Fruit fly (Drosophila melanogaster) S2 (cell line): ENCODE data around the gene CG1231.

Experiments
- CG8478 ChIP-seq: fragments of >200 bp; optimal IDR thresholded peaks from 2 replicates; lab custom pipeline; 2018
- CTCF ChIP-seq, 2 experiments: fragments of >200 bp; optimal IDR thresholded peaks; 2 replicates each; lab custom pipeline; 2018

dm6 chr3L:392622-393159, 36.5 kb downstream of the CG1231 start, which contains the start of gene trh:
- TF ChIP-seq CG8478 (lab: Kevin White, UChicago) (no peak), CTCF (optimal IDR thresholded peaks at IDR 0.05; lab: Kevin White, UChicago) (no peak)
